Worm (Caenorhabditis elegans) whole organism, L4 larva: ENCODE results near the gene Y59A8B.21.
A peak's percentile ranks its signal among the peaks of the same experiment; 100 is the strongest.

Source experiments
- F10B5.3 ChIP-seq: sonication (generic microtip); optimal IDR thresholded peaks from 2 replicates; lab custom pipeline; 2016; ENCODE audit warnings: mild to moderate bottlenecking, missing genetic modification characterization, missing compliant biosample characterization
- R02D3.7 ChIP-seq: fragments of 150-350 bp; sonication (generic microtip); optimal IDR thresholded peaks from 3 replicates; lab custom pipeline; 2014; ENCODE audit warnings: missing biosample characterization, missing genetic modification characterization
- T20F7.1 ChIP-seq: fragments of 200-800 bp; sonication (Bioruptor generic); optimal IDR thresholded peaks from 2 replicates; lab custom pipeline; 2018; ENCODE audit warnings: mild to moderate bottlenecking, missing genetic modification characterization, missing compliant biosample characterization
- ZK337.2 ChIP-seq: fragments of 200-800 bp; sonication (Bioruptor generic); IDR thresholded peaks from 2 replicates; pipeline ENCODE4 v1.3.6; 2022; ENCODE audit warnings: missing genetic modification reagents, missing genetic modification characterization, missing compliant biosample characterization
- aha-1 ChIP-seq: fragments of 150-350 bp; peaks from one replicate; lab custom pipeline; 2014; ENCODE audit warnings: missing biosample characterization, missing genetic modification characterization
- aly-2 ChIP-seq: sonication (generic microtip); optimal IDR thresholded peaks from 2 replicates; lab custom pipeline; 2018; ENCODE audit warnings: missing biosample characterization, missing genetic modification characterization
- ama-1 ChIP-seq: fragments of 150-350 bp; optimal IDR thresholded peaks from 2 replicates; lab custom pipeline; 2014; ENCODE audit warnings: inconsistent platforms, mixed read lengths
- attf-4 ChIP-seq: sonication (generic microtip); optimal IDR thresholded peaks from 3 replicates; lab custom pipeline; 2017; ENCODE audit warnings: missing biosample characterization, missing genetic modification characterization
- ceh-32 ChIP-seq: sonication (generic microtip); optimal IDR thresholded peaks from 2 replicates; lab custom pipeline; 2016; ENCODE audit warnings: mild to moderate bottlenecking, missing genetic modification characterization, missing compliant biosample characterization; ENCODE audit not compliant: poor library complexity
- ceh-62 ChIP-seq: sonication (generic microtip); optimal IDR thresholded peaks from 2 replicates; lab custom pipeline; 2017; ENCODE audit warnings: missing biosample characterization, missing genetic modification characterization
- ceh-82 ChIP-seq: sonication (generic microtip); optimal IDR thresholded peaks from 2 replicates; lab custom pipeline; 2017; ENCODE audit warnings: missing biosample characterization, missing genetic modification characterization
- ces-1 ChIP-seq: fragments of 150-350 bp; sonication (generic microtip); optimal IDR thresholded peaks from 4 replicates; lab custom pipeline; 2014; ENCODE audit warnings: missing biosample characterization, missing genetic modification reagents, missing genetic modification characterization
- cey-2 ChIP-seq: sonication (generic microtip); optimal IDR thresholded peaks from 3 replicates; lab custom pipeline; 2017; ENCODE audit warnings: missing genetic modification characterization, mild to moderate bottlenecking, missing compliant biosample characterization, antibody characterized with exemption, borderline replicate concordance; ENCODE audit not compliant: insufficient read depth
- daf-16 ChIP-seq, 3 experiments: sonication (generic microtip); optimal IDR thresholded peaks; 2 replicates each; lab custom pipeline; 2016 to 2017; ENCODE audit warnings: missing genetic modification characterization in 3 of 3, missing genetic modification reagents in 3 of 3, mild to moderate bottlenecking in 2 of 3, missing compliant biosample characterization in 2 of 3, missing biosample characterization in 1 of 3, moderate library complexity in 1 of 3
- daf-19 ChIP-seq: fragments of 200-800 bp; sonication (Bioruptor generic); conservative IDR thresholded peaks from 2 replicates; pipeline ENCODE4 v1.3.6; 2022; ENCODE audit warnings: missing genetic modification characterization, missing compliant biosample characterization
- daf-8 ChIP-seq: fragments of 200-800 bp; sonication (Bioruptor generic); IDR thresholded peaks from 2 replicates; pipeline ENCODE4 v1.3.6; 2022; ENCODE audit warnings: missing genetic modification characterization, missing compliant biosample characterization
- dmd-6 ChIP-seq: fragments of 200-800 bp; sonication (Bioruptor generic); IDR thresholded peaks from 2 replicates; pipeline ENCODE4 v1.3.6; 2022; ENCODE audit warnings: missing genetic modification reagents, missing genetic modification characterization, missing compliant biosample characterization
- dmd-9 ChIP-seq: fragments of 200-800 bp; sonication (Bioruptor generic); IDR thresholded peaks from 2 replicates; pipeline ENCODE4 v1.3.6; 2022; ENCODE audit warnings: missing genetic modification reagents, missing genetic modification characterization, missing compliant biosample characterization
- dpl-1 ChIP-seq: fragments of 150-350 bp; optimal IDR thresholded peaks from 2 replicates; lab custom pipeline; 2014; ENCODE audit warnings: missing biosample characterization, missing genetic modification reagents, missing genetic modification characterization
- duxl-1 ChIP-seq: sonication (generic microtip); optimal IDR thresholded peaks from 2 replicates; lab custom pipeline; 2016; ENCODE audit warnings: mild to moderate bottlenecking, missing genetic modification characterization, moderate library complexity, missing compliant biosample characterization; ENCODE audit not compliant: poor library complexity
- dve-1 ChIP-seq: sonication (generic microtip); optimal IDR thresholded peaks from 2 replicates; lab custom pipeline; 2017; ENCODE audit warnings: antibody characterized with exemption, mild to moderate bottlenecking, missing genetic modification characterization, missing compliant biosample characterization; ENCODE audit not compliant: insufficient read depth
- fkh-10 ChIP-seq: fragments of 150-350 bp; optimal IDR thresholded peaks from 2 replicates; lab custom pipeline; 2014; ENCODE audit warnings: missing biosample characterization, missing genetic modification reagents, missing genetic modification characterization
- hlh-11 ChIP-seq: fragments of 200-800 bp; sonication (Bioruptor generic); optimal IDR thresholded peaks from 2 replicates; lab custom pipeline; 2018; ENCODE audit warnings: mild to moderate bottlenecking, missing genetic modification characterization, missing compliant biosample characterization
- hlh-30 ChIP-seq: sonication (generic microtip); optimal IDR thresholded peaks from 2 replicates; lab custom pipeline; 2017; ENCODE audit warnings: antibody characterized with exemption, mild to moderate bottlenecking, missing genetic modification characterization, missing compliant biosample characterization; ENCODE audit not compliant: insufficient read depth
- jun-1 ChIP-seq: fragments of 150-350 bp; optimal IDR thresholded peaks from 2 replicates; lab custom pipeline; 2014; ENCODE audit warnings: missing biosample characterization, missing genetic modification reagents, missing genetic modification characterization
- lin-15B ChIP-seq: fragments of 150-350 bp; sonication (generic microtip); optimal IDR thresholded peaks from 3 replicates; lab custom pipeline; 2014; ENCODE audit warnings: missing biosample characterization, missing genetic modification characterization
- lin-38 ChIP-seq: fragments of 200-800 bp; sonication (Bioruptor generic); IDR thresholded peaks from 2 replicates; pipeline ENCODE4 v1.3.6; 2022; ENCODE audit warnings: missing genetic modification reagents, missing genetic modification characterization, missing compliant biosample characterization
- madf-5 ChIP-seq, 2 experiments: fragments of 200-800 bp; sonication (Bioruptor generic); IDR thresholded peaks; 2 replicates each; pipeline ENCODE4 v1.3.6; 2022; ENCODE audit warnings: missing compliant biosample characterization in 2 of 2, missing genetic modification characterization in 2 of 2
- madf-9 ChIP-seq: fragments of 200-800 bp; sonication (Bioruptor generic); conservative IDR thresholded peaks from 2 replicates; pipeline ENCODE4 v1.3.6; 2022; ENCODE audit warnings: missing genetic modification reagents, missing genetic modification characterization, missing compliant biosample characterization
- nhr-102 ChIP-seq: sonication (generic microtip); optimal IDR thresholded peaks from 2 replicates; lab custom pipeline; 2016; ENCODE audit warnings: mild to moderate bottlenecking, missing genetic modification characterization, moderate library complexity, missing compliant biosample characterization
- nhr-28 ChIP-seq: fragments of 150-350 bp; optimal IDR thresholded peaks from 2 replicates; lab custom pipeline; 2014; ENCODE audit warnings: missing biosample characterization, missing genetic modification characterization
- nhr-41 ChIP-seq: fragments of 200-800 bp; sonication (Bioruptor generic); IDR thresholded peaks from 2 replicates; pipeline ENCODE4 v1.3.6; 2022; ENCODE audit warnings: missing genetic modification reagents, missing genetic modification characterization, missing compliant biosample characterization
- nhr-42 ChIP-seq: fragments of 200-800 bp; sonication (Bioruptor generic); IDR thresholded peaks from 2 replicates; pipeline ENCODE4 v1.3.6; 2022; ENCODE audit warnings: missing genetic modification characterization, missing compliant biosample characterization
- nhr-48 ChIP-seq: sonication (generic microtip); optimal IDR thresholded peaks from 2 replicates; lab custom pipeline; 2016; ENCODE audit warnings: mild to moderate bottlenecking, missing genetic modification characterization, missing compliant biosample characterization
- nhr-76 ChIP-seq: fragments of 150-350 bp; optimal IDR thresholded peaks from 2 replicates; lab custom pipeline; 2014; ENCODE audit warnings: missing biosample characterization, missing genetic modification characterization
- nhr-77 ChIP-seq: fragments of 150-350 bp; optimal IDR thresholded peaks from 2 replicates; lab custom pipeline; 2014; ENCODE audit warnings: missing biosample characterization, missing genetic modification characterization
- pha-4 ChIP-seq, 2 experiments: fragments of 150-350 bp in 1 of 2; fragments of 200-800 bp in 1 of 2; sonication (Bioruptor generic) in 1 of 2; IDR thresholded peaks in 1 of 2; optimal IDR thresholded peaks in 1 of 2; 2 replicates each; pipeline versions ENCODE4 v1.3.6 to Lab custom; 2014 to 2022; ENCODE audit warnings: missing genetic modification characterization in 2 of 2, missing genetic modification reagents in 2 of 2, missing biosample characterization in 1 of 2, missing compliant biosample characterization in 1 of 2
- php-3 ChIP-seq: fragments of 200-800 bp; sonication (Bioruptor generic); IDR thresholded peaks from 2 replicates; pipeline ENCODE4 v1.3.6; 2022; ENCODE audit warnings: missing genetic modification reagents, missing genetic modification characterization, missing compliant biosample characterization
- pqm-1 ChIP-seq: sonication (generic microtip); optimal IDR thresholded peaks from 2 replicates; lab custom pipeline; 2017; ENCODE audit warnings: missing biosample characterization, missing genetic modification characterization
- skn-1 ChIP-seq: fragments of 150-350 bp; optimal IDR thresholded peaks from 2 replicates; lab custom pipeline; 2014; ENCODE audit warnings: missing biosample characterization, missing genetic modification characterization
- snpc-4 ChIP-seq: fragments of 150-350 bp; optimal IDR thresholded peaks from 2 replicates; lab custom pipeline; 2014; ENCODE audit warnings: missing biosample characterization, missing genetic modification characterization
- tra-1 ChIP-seq: fragments of 200-800 bp; sonication (Bioruptor generic); IDR thresholded peaks from 2 replicates; pipeline ENCODE4 v1.3.6; 2022; ENCODE audit warnings: missing genetic modification reagents, missing genetic modification characterization, missing compliant biosample characterization
- unc-130 ChIP-seq: sonication (generic microtip); optimal IDR thresholded peaks from 2 replicates; lab custom pipeline; 2016; ENCODE audit warnings: missing genetic modification reagents, missing genetic modification characterization, missing compliant biosample characterization
- unc-62 ChIP-seq, 3 experiments: fragments of 150-350 bp in 1 of 3; sonication (generic microtip); optimal IDR thresholded peaks in 2 of 3; peaks in 1 of 3; 1 replicate in 1 of 3; 2 replicates in 2 of 3; lab custom pipeline; 2014 to 2017; ENCODE audit warnings: missing biosample characterization in 3 of 3, missing genetic modification characterization in 3 of 3, missing genetic modification reagents in 3 of 3, missing genotype in 1 of 3
- zip-11 ChIP-seq: fragments of 200-800 bp; sonication (Bioruptor generic); IDR thresholded peaks from 2 replicates; pipeline ENCODE4 v1.3.6; 2022; ENCODE audit warnings: missing genetic modification characterization, missing compliant biosample characterization
- zip-2 ChIP-seq: fragments of 150-350 bp; optimal IDR thresholded peaks from 2 replicates; lab custom pipeline; 2014; ENCODE audit warnings: missing biosample characterization, missing genetic modification characterization
- ztf-11 ChIP-seq: fragments of 150-350 bp; optimal IDR thresholded peaks from 2 replicates; lab custom pipeline; 2014; ENCODE audit warnings: missing biosample characterization, missing genetic modification characterization

The Y59A8B.21 gene

DNA sequence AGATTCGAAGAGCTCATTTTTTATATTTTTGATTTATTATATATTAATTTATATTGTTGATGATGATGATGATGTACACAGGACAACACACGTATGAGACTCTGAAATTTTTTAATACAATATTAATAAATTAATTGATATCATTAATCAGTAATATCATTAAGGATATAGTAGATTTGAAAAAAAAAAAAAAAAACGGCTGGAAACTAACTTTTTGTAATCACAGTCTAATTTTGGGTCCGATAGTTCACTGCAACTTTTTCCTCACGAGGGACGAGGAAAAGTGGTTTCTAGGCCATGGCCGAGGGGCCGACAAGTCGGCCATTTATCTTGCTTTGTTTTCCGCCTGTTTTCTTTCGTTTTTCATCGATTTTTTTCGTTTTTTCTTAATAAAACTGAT, 19.3 kb upstream of the Y59A8B.21 start, which contains the start of gene gck-3:
Gene gck-3 (minus strand): TSS at position 101 of the 400 bp plus-strand sequence.
- TF ChIP-seq nhr-48 (tag; lab: Kevin White, UChicago) (no peak), php-3 (GFP tag; lab: Robert Waterston, UW) (no peak), pha-4 (GFP tag; IDR thresholded peaks at IDR 0.05; lab: Robert Waterston, UW) (no peak), pha-4 (tag; optimal IDR thresholded peaks at IDR 0.05; lab: Kevin White, UChicago) (no peak), F10B5.3 (tag; lab: Kevin White, UChicago) (no peak), ceh-62 (tag; lab: Kevin White, UChicago) (no peak), daf-19 (no peak), ama-1 (lab: Kevin White, UChicago) (no peak), ceh-82 (tag; lab: Kevin White, UChicago) (no peak), cey-2 (no peak), aha-1 (no peak), T20F7.1 (GFP tag; lab: Kevin White, UChicago) (no peak), ZK337.2 (GFP tag; lab: Robert Waterston, UW) (no peak), unc-130 (GFP tag; lab: Kevin White, UChicago) (no peak), ceh-32 (no peak), ces-1 (GFP tag; lab: Kevin White, UChicago) (no peak), dve-1 (no peak), nhr-28 (tag; lab: Kevin White, UChicago) (no peak), dmd-6 (GFP tag; lab: Robert Waterston, UW) (no peak), skn-1 (tag; lab: Kevin White, UChicago) (no peak)

DNA sequence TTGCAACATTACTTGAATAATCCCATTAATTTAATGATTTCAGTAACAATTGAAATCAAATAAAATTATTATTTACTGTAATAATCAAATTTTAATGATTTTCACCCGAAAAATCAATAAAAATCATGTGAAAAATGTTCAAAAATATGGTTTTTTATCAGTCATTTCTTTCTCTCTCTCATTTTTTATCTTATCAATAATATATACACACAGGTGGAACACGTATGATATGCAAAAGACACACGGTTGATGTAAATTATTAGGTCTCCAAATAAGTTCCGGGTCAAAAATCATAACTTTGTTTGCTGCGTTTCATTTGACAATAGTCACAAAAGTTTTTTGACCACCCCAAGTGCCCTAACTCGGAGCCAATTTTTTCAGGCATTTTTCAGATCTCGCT, 7.9 kb upstream of the Y59A8B.21 start:
- no peak for TF ChIP-seq madf-5 (GFP tag; IDR thresholded peaks at IDR 0.05; lab: Robert Waterston, UW)
- no peak for TF ChIP-seq snpc-4
- no peak for TF ChIP-seq ceh-82 (tag; lab: Kevin White, UChicago)
- TF ChIP-seq nhr-77 (tag; lab: Kevin White, UChicago): peak; percentile 18
- TF ChIP-seq nhr-102 (tag; lab: Kevin White, UChicago): no peak
- TF ChIP-seq ZK337.2 (GFP tag; lab: Robert Waterston, UW): no peak
- TF ChIP-seq ztf-11: no peak
- TF ChIP-seq F10B5.3 (tag; lab: Kevin White, UChicago): no peak
- TF ChIP-seq nhr-28 (tag; lab: Kevin White, UChicago): peak; percentile 50
- peak; percentile 12 for TF ChIP-seq T20F7.1 (GFP tag; lab: Kevin White, UChicago)
- no peak for TF ChIP-seq dpl-1 (GFP tag; lab: Kevin White, UChicago)
- TF ChIP-seq zip-11 (GFP tag; lab: Robert Waterston, UW): no peak
- TF ChIP-seq nhr-41 (GFP tag; lab: Robert Waterston, UW): no peak
- TF ChIP-seq dmd-6 (GFP tag; lab: Robert Waterston, UW): peak; percentile 77
- peak; percentile 35 for TF ChIP-seq dve-1
- peak; percentile 24 for TF ChIP-seq hlh-30 (tag; lab: Kevin White, UChicago)
- peak; percentile 35; the same call in 1 of the 2 replicates for TF ChIP-seq tra-1
- no peak for TF ChIP-seq attf-4 (tag; lab: Kevin White, UChicago)
- TF ChIP-seq aly-2 (tag; lab: Kevin White, UChicago): no peak
- TF ChIP-seq aha-1: no peak
- no peak for TF ChIP-seq zip-2 (tag; lab: Kevin White, UChicago)
- peak; percentile 41; the same call in 1 of the 2 replicates for TF ChIP-seq php-3 (GFP tag; lab: Robert Waterston, UW)
- TF ChIP-seq daf-8 (GFP tag; lab: Robert Waterston, UW): no peak
- TF ChIP-seq lin-15B (tag; lab: Kevin White, UChicago): no peak
- TF ChIP-seq pqm-1 (tag; lab: Kevin White, UChicago): peak; percentile 64
- no peak for TF ChIP-seq nhr-42
- TF ChIP-seq R02D3.7 (tag; lab: Kevin White, UChicago): no peak
- no peak for TF ChIP-seq dmd-9 (GFP tag; lab: Robert Waterston, UW)
- no peak for TF ChIP-seq nhr-48 (tag; lab: Kevin White, UChicago)
- no peak for TF ChIP-seq nhr-76 (tag; lab: Kevin White, UChicago)
- TF ChIP-seq madf-9 (GFP tag; lab: Robert Waterston, UW): no peak
- TF ChIP-seq duxl-1 (tag; lab: Kevin White, UChicago): no peak
- no peak for TF ChIP-seq daf-16 (GFP tag; optimal IDR thresholded peaks at IDR 0.05; lab: Kevin White, UChicago)
- peak; percentile 75 for TF ChIP-seq daf-16 (tag; optimal IDR thresholded peaks at IDR 0.05; lab: Kevin White, UChicago)
- TF ChIP-seq unc-62 (GFP tag; optimal IDR thresholded peaks at IDR 0.05 in 1 of 2; lab: Kevin White, UChicago): no peak
- no peak for TF ChIP-seq unc-62 (tag; optimal IDR thresholded peaks at IDR 0.05; lab: Kevin White, UChicago)
- no peak for TF ChIP-seq lin-38
- TF ChIP-seq fkh-10: no peak
- TF ChIP-seq jun-1 (tag; lab: Kevin White, UChicago): no peak
- peak; percentile 62 for TF ChIP-seq hlh-11
